Fruit fly (Drosophila melanogaster): ENCODE data around the gene CG12115.

Gene CG12115

dm6 chrX:9201866-9202681, 11.7 kb upstream of the CG12115 start (continued):
- peak; percentile 47 for TF ChIP-seq achi (GFP tag; optimal IDR thresholded peaks at IDR 0.05)
- peak in 1 of 2 experiments; percentile 10 for TF ChIP-seq ss (GFP tag; optimal IDR thresholded peaks at IDR 0.05)
- TF ChIP-seq fkh (GFP tag; optimal IDR thresholded peaks at IDR 0.05): peak; percentile 39
- TF ChIP-seq dsx (GFP tag; optimal IDR thresholded peaks at IDR 0.05; ENCODE audit: poor library complexity, severe bottlenecking): peak; percentile 54
- peak; percentile 2 for TF ChIP-seq OdsH (GFP tag; optimal IDR thresholded peaks at IDR 0.05)
- TF ChIP-seq Eip75B (GFP tag; optimal IDR thresholded peaks at IDR 0.05): no peak
- peak; percentile 27 for TF ChIP-seq CG16779 (tag; optimal IDR thresholded peaks at IDR 0.05)
- TF ChIP-seq CG11294 (GFP tag; IDR thresholded peaks at IDR 0.05): peak; percentile 82
- no peak for TF ChIP-seq CG31627 (GFP tag; optimal IDR thresholded peaks at IDR 0.05)
- TF ChIP-seq CG10669 (GFP tag; optimal IDR thresholded peaks at IDR 0.05): peak; percentile 44
- TF ChIP-seq Lpt (GFP tag; optimal IDR thresholded peaks at IDR 0.05): no peak
- TF ChIP-seq Hr38 (GFP tag; optimal IDR thresholded peaks at IDR 0.05): no peak
- no peak for TF ChIP-seq CG11902 (GFP tag; optimal IDR thresholded peaks at IDR 0.05)
- TF ChIP-seq CG34406 (GFP tag; optimal IDR thresholded peaks at IDR 0.05): peak; percentile 37
- TF ChIP-seq CG6792 (GFP tag; optimal IDR thresholded peaks at IDR 0.05): peak; percentile 13
- peak; percentile 48 for TF ChIP-seq svp (GFP tag)
- peak; percentile 24 for TF ChIP-seq CG11762 (GFP tag; optimal IDR thresholded peaks at IDR 0.05; ENCODE audit: insufficient read depth)
- TF ChIP-seq lz (GFP tag; optimal IDR thresholded peaks at IDR 0.05): peak; percentile 10
- TF ChIP-seq CG4318 (GFP tag; optimal IDR thresholded peaks at IDR 0.05): peak; percentile 54
- no peak for TF ChIP-seq Met (GFP tag; optimal IDR thresholded peaks at IDR 0.05)
- peak; percentile 26 for TF ChIP-seq fd59A (GFP tag; optimal IDR thresholded peaks at IDR 0.05)
- TF ChIP-seq CG6276 (GFP tag; optimal IDR thresholded peaks at IDR 0.05): peak; percentile 70
- peak; percentile 5 for TF ChIP-seq Sox102F (GFP tag; optimal IDR thresholded peaks at IDR 0.05)
- TF ChIP-seq CG7368 (GFP tag; optimal IDR thresholded peaks at IDR 0.05): no peak
- TF ChIP-seq fd85E (GFP tag; optimal IDR thresholded peaks at IDR 0.05): no peak
- peak; percentile 48 for TF ChIP-seq CG3032 (tag; optimal IDR thresholded peaks at IDR 0.05)

- TF ChIP-seq Sox14 (GFP tag; optimal IDR thresholded peaks at IDR 0.05) (no peak), Hr39 (GFP tag; optimal IDR thresholded peaks at IDR 0.05) (no peak), Eip75B (GFP tag; optimal IDR thresholded peaks at IDR 0.05) (no peak), Hr4 (GFP tag; optimal IDR thresholded peaks at IDR 0.05) (no peak), CG16779 (tag; optimal IDR thresholded peaks at IDR 0.05) (no peak), fkh (GFP tag; optimal IDR thresholded peaks at IDR 0.05) (peak; percentile 34), achi (GFP tag; optimal IDR thresholded peaks at IDR 0.05) (no peak), dac (GFP tag; optimal IDR thresholded peaks at IDR 0.05) (no peak), vri (GFP tag; optimal IDR thresholded peaks at IDR 0.05) (peak; percentile 12), Blimp-1 (GFP tag; optimal IDR thresholded peaks at IDR 0.05) (no peak), CG31627 (GFP tag; optimal IDR thresholded peaks at IDR 0.05) (no peak), Sox102F (GFP tag; optimal IDR thresholded peaks at IDR 0.05) (no peak), spab (GFP tag; optimal IDR thresholded peaks at IDR 0.05) (no peak), svp (GFP tag) (no peak), Gug (GFP tag; IDR thresholded peaks at IDR 0.05) (no peak), Eip78C (GFP tag) (peak; percentile 15), CG10631 (GFP tag; optimal IDR thresholded peaks at IDR 0.05) (no peak), net (GFP tag; optimal IDR thresholded peaks at IDR 0.05) (no peak), dsx (GFP tag; optimal IDR thresholded peaks at IDR 0.05; ENCODE audit: poor library complexity, severe bottlenecking) (no peak), Eip93F (GFP tag; optimal IDR thresholded peaks at IDR 0.05) (no peak), CG6854 (GFP tag; optimal IDR thresholded peaks at IDR 0.05) (no peak), CG6163 (GFP tag; IDR thresholded peaks at IDR 0.05) (no peak)
Observed at dm6 chrX:9201080-9201479, 10.7 kb upstream of the CG12115 start.

Measured in whole organism, prepupa.